Worm (Caenorhabditis elegans): Measurements from ENCODE around the gene sdhb-1.

- TF ChIP-seq tab-1 (GFP tag; IDR thresholded peaks at IDR 0.05) (no peak), ztf-29 (GFP tag; IDR thresholded peaks at IDR 0.05) (no peak), klf-2 (GFP tag; conservative IDR thresholded peaks at IDR 0.05) (no peak), flt-1 (GFP tag; IDR thresholded peaks at IDR 0.05) (no peak), ref-1 (GFP tag; conservative IDR thresholded peaks at IDR 0.05) (no peak), med-1 (GFP tag; optimal IDR thresholded peaks at IDR 0.05; ENCODE audit: insufficient read depth) (no peak)
Measured at ce11 chrII:9306835-9307234, 45.7 kb downstream of the sdhb-1 start.

Data from whole organism, midembryonic.